Worm (Caenorhabditis elegans): ENCODE results near the gene irg-7.

DNA sequence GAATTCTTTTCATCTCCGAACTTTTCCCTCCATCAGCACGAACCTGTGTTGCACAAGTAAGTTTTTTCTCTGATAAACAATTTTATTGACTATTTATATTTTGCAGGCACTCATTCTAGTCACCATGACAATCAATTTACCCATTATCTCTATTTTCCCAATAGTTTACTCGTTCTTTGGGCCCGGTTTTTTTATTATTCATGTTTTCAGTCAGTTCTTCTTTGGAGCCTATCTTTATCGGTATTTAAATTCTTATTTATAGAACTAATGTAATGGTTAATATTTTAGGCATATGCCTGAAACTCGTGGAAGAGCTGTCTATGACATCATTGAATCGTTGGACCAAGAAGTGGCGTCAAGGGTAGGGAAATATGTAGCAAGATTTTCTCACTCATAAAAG is 41.5 kb upstream of the irg-7 start:
- no peak for TF ChIP-seq R02D3.7 (tag; optimal IDR thresholded peaks at IDR 0.05)
- no peak for TF ChIP-seq ceh-28 (tag; optimal IDR thresholded peaks at IDR 0.05)
- no peak for TF ChIP-seq unc-62 (GFP tag; optimal IDR thresholded peaks at IDR 0.05 in 1 of 2)
- no peak for TF ChIP-seq unc-62 (tag; optimal IDR thresholded peaks at IDR 0.05)
- no peak for TF ChIP-seq aha-1 (tag)
- no peak for TF ChIP-seq nhr-237 (tag; optimal IDR thresholded peaks at IDR 0.05)
- TF ChIP-seq lin-39 (tag; optimal IDR thresholded peaks at IDR 0.05) = no peak
